Worm (Caenorhabditis elegans) whole organism, L1 larva: Measurements from ENCODE around the gene daf-42.
A peak's percentile ranks its signal among the peaks of the same experiment; 100 is the strongest.

Experiments used
- C04F5.9 ChIP-seq: sonication (generic microtip); optimal IDR thresholded peaks from 2 replicates; lab custom pipeline; 2016; ENCODE audit warnings: missing genetic modification characterization, missing compliant biosample characterization
- C16A3.4 ChIP-seq: fragments of 150-350 bp; optimal IDR thresholded peaks from 2 replicates; lab custom pipeline; 2014; ENCODE audit warnings: missing biosample characterization, missing genetic modification characterization
- F16B12.6 ChIP-seq: fragments of 150-350 bp; optimal IDR thresholded peaks from 2 replicates; lab custom pipeline; 2014; ENCODE audit warnings: missing biosample characterization, missing genetic modification characterization
- Y116A8C.19 ChIP-seq: sonication (generic microtip); optimal IDR thresholded peaks from 2 replicates; lab custom pipeline; 2016; ENCODE audit warnings: missing compliant biosample characterization, missing genetic modification characterization, borderline replicate concordance
- aha-1 ChIP-seq: fragments of 150-350 bp; optimal IDR thresholded peaks from 2 replicates; lab custom pipeline; 2014; ENCODE audit warnings: missing biosample characterization, missing genetic modification characterization
- alr-1 ChIP-seq: fragments of 200-800 bp; sonication (Bioruptor generic); optimal IDR thresholded peaks from 2 replicates; lab custom pipeline; 2018; ENCODE audit warnings: borderline replicate concordance, mild to moderate bottlenecking, missing genetic modification characterization, missing compliant biosample characterization
- ama-1 ChIP-seq: fragments of 150-350 bp; optimal IDR thresholded peaks from 2 replicates; lab custom pipeline; 2014
- blmp-1 ChIP-seq: fragments of 150-350 bp; optimal IDR thresholded peaks from 2 replicates; lab custom pipeline; 2014; ENCODE audit warnings: missing biosample characterization, missing genetic modification characterization
- ceh-82 ChIP-seq, 3 experiments: fragments of 150-350 bp in 1 of 3; sonication (generic microtip) in 2 of 3; optimal IDR thresholded peaks; 2 replicates each; lab custom pipeline; 2014 to 2017; ENCODE audit warnings: missing biosample characterization in 3 of 3, missing genetic modification characterization in 3 of 3
- ceh-88 ChIP-seq: fragments of 200-800 bp; sonication (Bioruptor generic); IDR thresholded peaks from 2 replicates; pipeline ENCODE4 v1.3.6; 2022; ENCODE audit warnings: missing genetic modification characterization, missing compliant biosample characterization
- dsc-1 ChIP-seq: sonication (generic microtip); optimal IDR thresholded peaks from 2 replicates; lab custom pipeline; 2016; ENCODE audit warnings: mild to moderate bottlenecking, missing genetic modification characterization, missing compliant biosample characterization
- efl-1 ChIP-seq, 4 experiments: fragments of 150-350 bp; optimal IDR thresholded peaks in 3 of 4; peaks in 1 of 4; 1 replicate in 1 of 4; 2 replicates in 3 of 4; lab custom pipeline; 2014; ENCODE audit warnings: missing biosample characterization in 2 of 4, missing genetic modification characterization in 2 of 4, missing genetic modification reagents in 2 of 4
- elt-3 ChIP-seq, 6 experiments: fragments of 150-350 bp in 1 of 6; sonication (generic microtip); optimal IDR thresholded peaks; 2 replicates each; lab custom pipeline; 2017 to 2018; ENCODE audit warnings: missing biosample characterization in 6 of 6, missing genetic modification characterization in 6 of 6, inconsistent platforms in 1 of 6
- ets-5 ChIP-seq: fragments of 200-800 bp; sonication (Bioruptor generic); IDR thresholded peaks from 2 replicates; pipeline ENCODE4 v1.3.6; 2022; ENCODE audit warnings: missing genetic modification characterization, missing compliant biosample characterization
- fkh-4 ChIP-seq: sonication (generic microtip); optimal IDR thresholded peaks from 2 replicates; lab custom pipeline; 2016; ENCODE audit warnings: missing compliant biosample characterization, missing genetic modification characterization, borderline replicate concordance
- fos-1 ChIP-seq: fragments of 150-350 bp; optimal IDR thresholded peaks from 2 replicates; lab custom pipeline; 2014; ENCODE audit warnings: missing biosample characterization, missing genetic modification characterization
- grh-1 ChIP-seq: fragments of 200-800 bp; sonication (Bioruptor generic); IDR thresholded peaks from 2 replicates; pipeline ENCODE4 v1.3.6; 2022; ENCODE audit warnings: missing genetic modification reagents, missing genetic modification characterization, missing compliant biosample characterization
- hlh-17 ChIP-seq: fragments of 200-800 bp; sonication (Bioruptor generic); optimal IDR thresholded peaks from 2 replicates; lab custom pipeline; 2018; ENCODE audit warnings: missing genetic modification characterization, mild to moderate bottlenecking, missing compliant biosample characterization, moderate library complexity, borderline replicate concordance
- hlh-4 ChIP-seq: sonication (generic microtip); optimal IDR thresholded peaks from 2 replicates; lab custom pipeline; 2016; ENCODE audit warnings: mild to moderate bottlenecking, missing genetic modification characterization, missing compliant biosample characterization
- isw-1 ChIP-seq: fragments of 200-800 bp; sonication (Bioruptor generic); IDR thresholded peaks from 2 replicates; pipeline ENCODE4 v1.3.6; 2022; ENCODE audit warnings: missing genetic modification characterization, missing compliant biosample characterization
- jun-1 ChIP-seq: fragments of 150-350 bp; optimal IDR thresholded peaks from 2 replicates; lab custom pipeline; 2014; ENCODE audit warnings: missing biosample characterization, missing genetic modification reagents, missing genetic modification characterization
- lin-13 ChIP-seq: fragments of 150-350 bp; optimal IDR thresholded peaks from 2 replicates; lab custom pipeline; 2014; ENCODE audit warnings: missing biosample characterization, missing genetic modification reagents, missing genetic modification characterization
- lin-39 ChIP-seq: fragments of 150-350 bp; optimal IDR thresholded peaks from 2 replicates; lab custom pipeline; 2014; ENCODE audit warnings: missing biosample characterization, missing genetic modification reagents, missing genetic modification characterization
- lir-3 ChIP-seq: sonication (generic microtip); optimal IDR thresholded peaks from 2 replicates; lab custom pipeline; 2016; ENCODE audit warnings: mild to moderate bottlenecking, missing genetic modification characterization, moderate library complexity, missing compliant biosample characterization; ENCODE audit not compliant: poor library complexity
- mef-2 ChIP-seq: fragments of 150-350 bp; optimal IDR thresholded peaks from 2 replicates; lab custom pipeline; 2014; ENCODE audit warnings: missing biosample characterization, missing genetic modification characterization
- mep-1 ChIP-seq: fragments of 150-350 bp; optimal IDR thresholded peaks from 2 replicates; lab custom pipeline; 2014; ENCODE audit warnings: missing biosample characterization, missing genetic modification characterization
- nhr-19 ChIP-seq: fragments of 200-800 bp; sonication (Bioruptor generic); conservative IDR thresholded peaks from 2 replicates; pipeline ENCODE4 v1.3.6; 2022; ENCODE audit warnings: missing genetic modification characterization, missing compliant biosample characterization
- nhr-20 ChIP-seq: sonication (generic microtip); optimal IDR thresholded peaks from 2 replicates; lab custom pipeline; 2016; ENCODE audit warnings: mild to moderate bottlenecking, missing genetic modification characterization, missing compliant biosample characterization
- nhr-237 ChIP-seq: fragments of 150-350 bp; optimal IDR thresholded peaks from 2 replicates; lab custom pipeline; 2014; ENCODE audit warnings: missing biosample characterization, missing genetic modification characterization
- nhr-28 ChIP-seq: fragments of 150-350 bp; optimal IDR thresholded peaks from 2 replicates; lab custom pipeline; 2014; ENCODE audit warnings: missing biosample characterization, missing genetic modification characterization
- nhr-76 ChIP-seq: sonication (generic microtip); optimal IDR thresholded peaks from 2 replicates; lab custom pipeline; 2017; ENCODE audit warnings: missing biosample characterization, missing genetic modification characterization
- nhr-77 ChIP-seq: fragments of 150-350 bp; optimal IDR thresholded peaks from 2 replicates; lab custom pipeline; 2014; ENCODE audit warnings: missing biosample characterization, missing genetic modification characterization
- nhr-85 ChIP-seq: sonication (generic microtip); peaks from one replicate; lab custom pipeline; 2016; ENCODE audit warnings: missing genetic modification characterization, inconsistent platforms, missing compliant biosample characterization
- pag-3 ChIP-seq: sonication (generic microtip); optimal IDR thresholded peaks from 2 replicates; lab custom pipeline; 2017; ENCODE audit warnings: missing genetic modification characterization, mild to moderate bottlenecking, missing compliant biosample characterization, antibody characterized with exemption, borderline replicate concordance; ENCODE audit not compliant: insufficient read depth
- pax-3 ChIP-seq: fragments of 200-800 bp; sonication (Bioruptor generic); optimal IDR thresholded peaks from 2 replicates; lab custom pipeline; 2018; ENCODE audit warnings: mild to moderate bottlenecking, missing genetic modification characterization, moderate library complexity, missing compliant biosample characterization
- pqm-1 ChIP-seq: sonication (generic microtip); optimal IDR thresholded peaks from 3 replicates; lab custom pipeline; 2017; ENCODE audit warnings: missing biosample characterization, missing genetic modification characterization
- rnt-1 ChIP-seq: sonication (generic microtip); optimal IDR thresholded peaks from 2 replicates; lab custom pipeline; 2016; ENCODE audit warnings: mild to moderate bottlenecking, missing genetic modification characterization, moderate library complexity, missing compliant biosample characterization
- skn-1 ChIP-seq: fragments of 150-350 bp; optimal IDR thresholded peaks from 2 replicates; lab custom pipeline; 2014; ENCODE audit warnings: missing biosample characterization, missing genetic modification characterization
- snu-23 ChIP-seq: sonication (generic microtip); optimal IDR thresholded peaks from 2 replicates; lab custom pipeline; 2016; ENCODE audit warnings: missing genetic modification characterization, missing compliant biosample characterization
- sox-4 ChIP-seq: sonication (generic microtip); optimal IDR thresholded peaks from 2 replicates; lab custom pipeline; 2016; ENCODE audit warnings: missing genetic modification characterization, missing compliant biosample characterization
- sptf-1 ChIP-seq: fragments of 150-350 bp; optimal IDR thresholded peaks from 2 replicates; lab custom pipeline; 2014; ENCODE audit warnings: missing biosample characterization, missing genetic modification characterization
- sup-37 ChIP-seq: fragments of 200-800 bp; sonication (Bioruptor generic); optimal IDR thresholded peaks from 2 replicates; lab custom pipeline; 2018; ENCODE audit warnings: mild to moderate bottlenecking, missing genetic modification characterization, missing compliant biosample characterization
- tlp-1 ChIP-seq: fragments of 150-350 bp; optimal IDR thresholded peaks from 2 replicates; lab custom pipeline; 2014; ENCODE audit warnings: missing biosample characterization, missing genetic modification characterization
- unc-130 ChIP-seq: fragments of 150-350 bp; optimal IDR thresholded peaks from 2 replicates; lab custom pipeline; 2017; ENCODE audit warnings: missing biosample characterization, missing genetic modification characterization, inconsistent platforms
- unc-30 ChIP-seq: sonication (generic microtip); optimal IDR thresholded peaks from 2 replicates; lab custom pipeline; 2017; ENCODE audit warnings: missing biosample characterization, missing genetic modification characterization
- unc-86 ChIP-seq: sonication (generic microtip); optimal IDR thresholded peaks from 2 replicates; lab custom pipeline; 2016; ENCODE audit warnings: missing genetic modification characterization, missing compliant biosample characterization
- unc-98 ChIP-seq: fragments of 200-800 bp; sonication (Bioruptor generic); IDR thresholded peaks from 2 replicates; pipeline ENCODE4 v1.3.6; 2022; ENCODE audit warnings: missing genetic modification characterization, missing compliant biosample characterization
- xbp-1 ChIP-seq: sonication (generic microtip); optimal IDR thresholded peaks from 2 replicates; lab custom pipeline; 2016; ENCODE audit warnings: missing genetic modification characterization, missing compliant biosample characterization
- zag-1 ChIP-seq: fragments of 150-350 bp; optimal IDR thresholded peaks from 2 replicates; lab custom pipeline; 2014; ENCODE audit warnings: missing biosample characterization, missing genetic modification characterization
- zip-4 ChIP-seq: fragments of 200-800 bp; sonication (Bioruptor generic); optimal IDR thresholded peaks from 2 replicates; lab custom pipeline; 2018; ENCODE audit warnings: mild to moderate bottlenecking, missing genetic modification characterization, moderate library complexity, missing compliant biosample characterization

Gene daf-42

ce11 chrIV:7317829-7318529 lies 28.7 kb downstream of the daf-42 start (continued):
- TF ChIP-seq tlp-1 (no peak), rnt-1 (tag; lab: Kevin White, UChicago) (peak; percentile 18), xbp-1 (no peak), mep-1 (peak; percentile 19), unc-30 (no peak), C16A3.4 (tag; lab: Kevin White, UChicago) (peak; percentile 21), pag-3 (tag; lab: Kevin White, UChicago) (no peak), nhr-237 (tag; lab: Kevin White, UChicago) (no peak), hlh-17 (GFP tag; lab: Kevin White, UChicago) (no peak), fkh-4 (tag; lab: Kevin White, UChicago) (peak; percentile 40), unc-86 (tag; lab: Kevin White, UChicago) (no peak), skn-1 (tag; lab: Kevin White, UChicago) (no peak), dsc-1 (tag; lab: Kevin White, UChicago) (peak; percentile 80), F16B12.6 (tag; lab: Kevin White, UChicago) (no peak), efl-1 (optimal IDR thresholded peaks at IDR 0.05; lab: Kevin White, UChicago) (peak in 1 of 2 experiments; percentile 21), efl-1 (GFP tag; optimal IDR thresholded peaks at IDR 0.05 in 1 of 2; lab: Kevin White, UChicago) (no peak)

ce11 chrIV:7316613-7317153 lies 30.0 kb downstream of the daf-42 start, which contains the start of gene F42C5.9:
F42C5.9 (minus strand) TSS chrIV:7317103.
- TF ChIP-seq ets-5 (no peak), elt-3 (tag; optimal IDR thresholded peaks at IDR 0.05; lab: Kevin White, UChicago) (no peak), mef-2 (tag; lab: Kevin White, UChicago) (no peak), isw-1 (GFP tag; lab: Robert Waterston, UW) (no peak), Y116A8C.19 (tag; lab: Kevin White, UChicago) (no peak), grh-1 (GFP tag; lab: Robert Waterston, UW) (no peak), nhr-85 (tag; lab: Kevin White, UChicago) (peak; percentile 86), unc-86 (tag; lab: Kevin White, UChicago) (no peak), zip-4 (GFP tag; lab: Kevin White, UChicago) (no peak), lir-3 (no peak), blmp-1 (tag; lab: Kevin White, UChicago) (no peak), hlh-4 (tag; lab: Kevin White, UChicago) (no peak), pqm-1 (tag; lab: Kevin White, UChicago) (no peak), ama-1 (peak; percentile 28), snu-23 (GFP tag; lab: Kevin White, UChicago) (peak; percentile 6), aha-1 (no peak), unc-98 (GFP tag; lab: Robert Waterston, UW) (no peak), nhr-77 (tag; lab: Kevin White, UChicago) (peak; percentile 31), nhr-19 (GFP tag; lab: Robert Waterston, UW) (no peak; the same call in none of the 2 replicates), sup-37 (GFP tag; lab: Kevin White, UChicago) (no peak), nhr-28 (no peak), jun-1 (tag; lab: Kevin White, UChicago) (no peak), nhr-20 (tag; lab: Kevin White, UChicago) (no peak), ceh-82 (tag; optimal IDR thresholded peaks at IDR 0.05; lab: Kevin White, UChicago) (no peak), rnt-1 (tag; lab: Kevin White, UChicago) (no peak), sptf-1 (tag; lab: Kevin White, UChicago) (no peak), zag-1 (tag; lab: Kevin White, UChicago) (no peak), lin-39 (tag; lab: Kevin White, UChicago) (no peak), unc-130 (tag; lab: Kevin White, UChicago) (no peak), mep-1 (no peak), skn-1 (tag; lab: Kevin White, UChicago) (no peak), sox-4 (tag; lab: Kevin White, UChicago) (no peak), fos-1 (tag; lab: Kevin White, UChicago) (no peak), xbp-1 (no peak), alr-1 (tag; lab: Kevin White, UChicago) (no peak), C04F5.9 (tag; lab: Kevin White, UChicago) (no peak), nhr-76 (no peak), hlh-17 (GFP tag; lab: Kevin White, UChicago) (no peak), ceh-88 (no peak), lin-13 (GFP tag; lab: Kevin White, UChicago) (no peak), pax-3 (tag; lab: Kevin White, UChicago) (no peak)
